Worm (Caenorhabditis elegans) whole organism, late embryonic: ENCODE data around the gene mboa-2.

Experiments
- nhr-11 ChIP-seq: fragments of 150-350 bp; optimal IDR thresholded peaks from 2 replicates; lab custom pipeline; 2014; ENCODE audit warnings: missing biosample characterization, missing genetic modification characterization
- unc-42 ChIP-seq: sonication (generic microtip); optimal IDR thresholded peaks from 2 replicates; lab custom pipeline; 2016; ENCODE audit warnings: missing genotype, missing genetic modification characterization, missing compliant biosample characterization

DNA sequence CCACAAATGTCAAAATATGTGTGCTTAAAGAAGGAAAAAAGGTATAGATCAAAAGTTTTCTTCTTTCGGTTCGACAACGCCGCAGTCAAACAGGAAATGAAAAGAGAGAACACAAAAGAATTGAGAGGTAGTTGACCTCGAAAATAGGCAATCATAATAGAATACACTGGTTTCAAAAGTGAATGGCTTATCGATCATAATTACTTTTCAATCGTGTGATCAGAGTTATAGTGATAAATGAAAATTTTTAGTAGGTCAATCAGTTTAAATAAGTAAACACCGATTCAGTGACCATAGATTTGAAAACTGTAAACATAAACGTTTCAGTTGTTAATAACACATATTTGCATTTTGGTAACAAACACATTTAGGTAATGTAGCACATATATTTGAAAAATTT is 51.9 kb downstream of the mboa-2 start:
- no peak for TF ChIP-seq unc-42 (tag; lab: Kevin White, UChicago)
- TF ChIP-seq nhr-11 (tag; lab: Kevin White, UChicago): no peak
